Worm (Caenorhabditis elegans): ENCODE results near the gene F49H12.7.

The F49H12.7 gene

DNA sequence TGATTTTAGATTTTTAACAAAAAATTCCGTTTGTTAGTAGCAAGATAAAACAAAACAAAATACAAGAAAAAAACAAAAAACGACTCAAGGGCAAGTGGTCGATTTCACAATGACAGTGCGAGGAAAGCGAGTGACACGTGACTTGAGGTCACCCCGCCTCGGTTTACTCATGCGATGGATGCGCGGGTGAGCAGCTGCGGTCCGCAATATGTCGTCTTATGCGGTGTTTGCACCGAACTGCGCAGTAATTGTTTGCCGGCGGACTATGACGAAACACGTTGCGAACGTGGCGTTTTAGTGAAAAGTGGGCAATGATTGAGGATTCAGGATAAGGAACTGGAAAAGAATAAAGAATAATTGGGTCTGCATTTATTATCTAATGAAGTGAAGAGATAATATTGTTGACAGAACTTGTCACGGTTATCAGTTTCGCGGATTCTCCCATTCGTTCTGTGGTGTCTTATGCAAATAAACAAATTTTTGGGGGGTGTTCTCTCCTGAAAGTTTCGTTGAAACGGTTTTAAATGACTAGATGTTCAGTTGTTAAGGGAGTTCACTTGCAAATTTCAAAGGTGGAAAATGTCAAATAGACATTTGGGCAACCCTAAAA lies 6.7 kb downstream of the F49H12.7 start (continued):
- TF ChIP-seq ZK546.5 (tag; optimal IDR thresholded peaks at IDR 0.05) (no peak), attf-4 (tag; optimal IDR thresholded peaks at IDR 0.05) (no peak), nhr-41 (GFP tag; IDR thresholded peaks at IDR 0.05) (no peak), lin-29 (GFP tag; IDR thresholded peaks at IDR 0.05) (no peak), egl-27 (tag; optimal IDR thresholded peaks at IDR 0.05) (no peak), mxl-3 (GFP tag; optimal IDR thresholded peaks at IDR 0.05) (peak; percentile 77), F44E2.7 (GFP tag; IDR thresholded peaks at IDR 0.05) (no peak), unc-62 (GFP tag; optimal IDR thresholded peaks at IDR 0.05 in 1 of 2) (no peak), unc-62 (tag; optimal IDR thresholded peaks at IDR 0.05) (no peak), ama-1 (optimal IDR thresholded peaks at IDR 0.05) (no peak), tra-1 (GFP tag; IDR thresholded peaks at IDR 0.05) (0 out of 2 replicates have a peak, but pooled peaks have one; percentile 57), vab-7 (GFP tag; IDR thresholded peaks at IDR 0.05) (0 out of 2 replicates have a peak, but pooled peaks have one; percentile 9), gei-8 (GFP tag; optimal IDR thresholded peaks at IDR 0.05) (no peak), hmg-1.1 (GFP tag; IDR thresholded peaks at IDR 0.05) (peak; percentile 76), ZK337.2 (GFP tag; IDR thresholded peaks at IDR 0.05) (no peak), hif-1 (tag; optimal IDR thresholded peaks at IDR 0.05) (peak in 1 of 2 experiments; percentile 36), hlh-30 (tag; optimal IDR thresholded peaks at IDR 0.05; ENCODE audit: insufficient read depth) (peak; percentile 98), dpl-1 (GFP tag; optimal IDR thresholded peaks at IDR 0.05) (peak; percentile 40), lim-7 (GFP tag; IDR thresholded peaks at IDR 0.05) (no peak), saeg-2 (GFP tag; IDR thresholded peaks at IDR 0.05) (no peak), ces-1 (GFP tag; optimal IDR thresholded peaks at IDR 0.05) (no peak), mep-1 (tag; optimal IDR thresholded peaks at IDR 0.05) (peak; percentile 85), rbr-2 (tag; optimal IDR thresholded peaks at IDR 0.05) (peak; percentile 61), zfp-3 (GFP tag; conservative IDR thresholded peaks at IDR 0.05) (no peak), cey-2 (tag; optimal IDR thresholded peaks at IDR 0.05; ENCODE audit: borderline replicate concordance, insufficient read depth) (no peak), fos-1 (tag; optimal IDR thresholded peaks at IDR 0.05) (no peak), nhr-6 (tag; optimal IDR thresholded peaks at IDR 0.05) (peak; percentile 17), daf-12 (tag; optimal IDR thresholded peaks at IDR 0.05) (no peak), aly-2 (tag; optimal IDR thresholded peaks at IDR 0.05) (no peak), ceh-32 (tag; optimal IDR thresholded peaks at IDR 0.05; ENCODE audit: poor library complexity) (no peak), mes-2 (tag; optimal IDR thresholded peaks at IDR 0.05; ENCODE audit: poor library complexity, severe bottlenecking) (peak; percentile 64), dmd-6 (GFP tag; IDR thresholded peaks at IDR 0.05) (peak; percentile 81), ceh-20 (GFP tag; IDR thresholded peaks at IDR 0.05) (peak; percentile 64), ztf-11 (tag; optimal IDR thresholded peaks at IDR 0.05) (no peak), tag-97 (GFP tag; IDR thresholded peaks at IDR 0.05) (no peak), mdl-1 (tag; optimal IDR thresholded peaks at IDR 0.05) (peak; percentile 65 to 79), nhr-42 (GFP tag; IDR thresholded peaks at IDR 0.05) (peak; percentile 63; the same call in 1 of the 2 replicates)

DNA sequence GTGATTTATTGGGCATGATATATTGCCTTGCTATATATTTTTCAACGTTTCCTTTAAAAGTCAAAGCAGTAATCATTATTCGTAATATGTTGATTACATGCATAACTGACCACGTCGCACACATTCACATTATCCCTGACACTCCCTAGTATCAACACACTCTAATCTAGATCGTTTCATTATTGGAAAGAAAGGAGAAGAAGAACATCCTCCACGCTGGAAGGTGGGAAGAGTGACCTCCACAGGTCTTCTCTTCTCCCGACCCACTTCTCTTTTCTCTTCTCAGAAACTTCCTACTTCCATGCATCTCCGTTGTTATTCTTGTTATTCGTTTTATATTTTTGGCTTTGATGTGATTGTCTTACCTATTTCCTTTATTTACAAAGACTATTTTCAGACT lies 9.2 kb downstream of the F49H12.7 start, which contains the start of gene txdc-12.2:
Gene txdc-12.2, plus strand, starts transcription at position 396 of the 400 bp plus-strand sequence.
- TF ChIP-seq vab-7 (GFP tag; IDR thresholded peaks at IDR 0.05) (no peak), Y105C5A.15 (GFP tag; IDR thresholded peaks at IDR 0.05) (no peak), nhr-41 (GFP tag; IDR thresholded peaks at IDR 0.05) (no peak), jun-1 (tag; optimal IDR thresholded peaks at IDR 0.05) (no peak), nhr-25 (tag; optimal IDR thresholded peaks at IDR 0.05; ENCODE audit: borderline replicate concordance, insufficient read depth) (peak; percentile 27), mxl-3 (GFP tag; optimal IDR thresholded peaks at IDR 0.05) (peak; percentile 37), lim-7 (GFP tag; IDR thresholded peaks at IDR 0.05) (no peak), nhr-42 (GFP tag; IDR thresholded peaks at IDR 0.05) (no peak), snpc-1.2 (GFP tag; IDR thresholded peaks at IDR 0.05) (no peak), ceh-44 (GFP tag; IDR thresholded peaks at IDR 0.05) (no peak), lin-39 (tag; optimal IDR thresholded peaks at IDR 0.05) (no peak), dpl-1 (GFP tag; optimal IDR thresholded peaks at IDR 0.05) (no peak), sdz-12 (GFP tag; optimal IDR thresholded peaks at IDR 0.05) (no peak), zip-11 (GFP tag; IDR thresholded peaks at IDR 0.05) (no peak), hlh-30 (tag; optimal IDR thresholded peaks at IDR 0.05; ENCODE audit: insufficient read depth) (peak; percentile 10), daf-16 (GFP tag; optimal IDR thresholded peaks at IDR 0.05) (no peak), daf-16 (tag; optimal IDR thresholded peaks at IDR 0.05) (no peak), nhr-48 (tag; optimal IDR thresholded peaks at IDR 0.05) (no peak), egl-27 (tag; optimal IDR thresholded peaks at IDR 0.05) (no peak), unc-62 (GFP tag; optimal IDR thresholded peaks at IDR 0.05 in 1 of 2) (peak in 1 of 2 experiments; percentile 90), unc-62 (tag; optimal IDR thresholded peaks at IDR 0.05) (no peak), nhr-28 (tag; optimal IDR thresholded peaks at IDR 0.05) (peak; percentile 21), lin-15B (tag; optimal IDR thresholded peaks at IDR 0.05) (no peak)
